Worm (Caenorhabditis elegans) whole organism, young adult: Measurements from ENCODE around the gene mcm-6.

Source experiments
- B0019.2 ChIP-seq: fragments of 200-800 bp; sonication (Bioruptor generic); conservative IDR thresholded peaks from 2 replicates; pipeline ENCODE4 v1.3.6; 2022; ENCODE audit warnings: missing genetic modification reagents, missing genetic modification characterization, missing compliant biosample characterization
- C17E4.6 ChIP-seq: fragments of 200-800 bp; sonication (Bioruptor generic); IDR thresholded peaks from 2 replicates; pipeline ENCODE4 v1.3.6; 2022; ENCODE audit warnings: missing genetic modification reagents, missing genetic modification characterization, missing compliant biosample characterization
- K11D2.4 ChIP-seq: fragments of 200-800 bp; sonication (Bioruptor generic); IDR thresholded peaks from 2 replicates; pipeline ENCODE4 v1.3.6; 2022; ENCODE audit warnings: missing genetic modification reagents, missing genetic modification characterization, missing compliant biosample characterization
- Y79H2A.3 ChIP-seq: fragments of 200-800 bp; sonication (Bioruptor generic); conservative IDR thresholded peaks from 2 replicates; pipeline ENCODE4 v1.3.6; 2022; ENCODE audit warnings: missing genetic modification reagents, missing genetic modification characterization, missing compliant biosample characterization
- attf-5 ChIP-seq: fragments of 200-800 bp; sonication (Bioruptor generic); optimal IDR thresholded peaks from 2 replicates; lab custom pipeline; 2018; ENCODE audit warnings: mild to moderate bottlenecking, missing genetic modification characterization, missing compliant biosample characterization
- bed-2 ChIP-seq: fragments of 200-800 bp; sonication (Bioruptor generic); IDR thresholded peaks from 2 replicates; pipeline ENCODE4 v1.3.6; 2022; ENCODE audit warnings: missing genetic modification reagents, missing genetic modification characterization, missing compliant biosample characterization
- ceh-91 ChIP-seq: fragments of 200-800 bp; sonication (Bioruptor generic); IDR thresholded peaks from 2 replicates; pipeline ENCODE4 v1.3.6; 2022; ENCODE audit warnings: missing genetic modification reagents, missing genetic modification characterization, missing compliant biosample characterization
- die-1 ChIP-seq: sonication (generic microtip); optimal IDR thresholded peaks from 2 replicates; lab custom pipeline; 2016; ENCODE audit warnings: missing genotype, mild to moderate bottlenecking, missing genetic modification characterization, missing compliant biosample characterization
- egl-18 ChIP-seq: fragments of 200-800 bp; sonication (Bioruptor generic); IDR thresholded peaks from 2 replicates; pipeline ENCODE4 v1.3.6; 2022; ENCODE audit warnings: missing genetic modification reagents, missing genetic modification characterization, missing compliant biosample characterization
- egl-44 ChIP-seq: fragments of 200-800 bp; sonication (Bioruptor generic); IDR thresholded peaks from 2 replicates; pipeline ENCODE4 v1.3.6; 2022; ENCODE audit warnings: missing genetic modification reagents, missing genetic modification characterization, missing compliant biosample characterization
- egrh-3 ChIP-seq: fragments of 200-800 bp; sonication (Bioruptor generic); IDR thresholded peaks from 2 replicates; pipeline ENCODE4 v1.3.6; 2022; ENCODE audit warnings: missing genetic modification reagents, missing genetic modification characterization, missing compliant biosample characterization
- hmg-1.2 ChIP-seq: fragments of 200-800 bp; sonication (Bioruptor generic); IDR thresholded peaks from 2 replicates; pipeline ENCODE4 v1.3.6; 2022; ENCODE audit warnings: missing genetic modification reagents, missing genetic modification characterization, missing compliant biosample characterization
- hsf-1 ChIP-seq: fragments of 200-800 bp; sonication (Bioruptor generic); IDR thresholded peaks from 2 replicates; pipeline ENCODE4 v1.3.6; 2022; ENCODE audit warnings: missing genetic modification reagents, missing genetic modification characterization, missing compliant biosample characterization
- lin-40 ChIP-seq: sonication (generic microtip); optimal IDR thresholded peaks from 2 replicates; lab custom pipeline; 2016; ENCODE audit warnings: missing genetic modification characterization, mild to moderate bottlenecking, missing compliant biosample characterization, missing genotype, missing genetic modification reagents
- lir-1 ChIP-seq: fragments of 200-800 bp; sonication (Bioruptor generic); conservative IDR thresholded peaks from 2 replicates; pipeline ENCODE4 v1.3.6; 2022; ENCODE audit warnings: missing genetic modification reagents, missing genetic modification characterization, missing compliant biosample characterization
- madf-10 ChIP-seq: sonication (generic microtip); optimal IDR thresholded peaks from 2 replicates; lab custom pipeline; 2016; ENCODE audit warnings: mild to moderate bottlenecking, missing genetic modification characterization, missing compliant biosample characterization
- madf-3 ChIP-seq: fragments of 200-800 bp; sonication (Bioruptor generic); IDR thresholded peaks from 2 replicates; pipeline ENCODE4 v1.3.6; 2022; ENCODE audit warnings: missing genetic modification reagents, missing genetic modification characterization, missing compliant biosample characterization
- mcd-1 ChIP-seq: fragments of 200-800 bp; sonication (Bioruptor generic); IDR thresholded peaks from 2 replicates; pipeline ENCODE4 v1.3.6; 2022; ENCODE audit warnings: missing genetic modification reagents, missing genetic modification characterization, missing compliant biosample characterization
- mel-28 ChIP-seq: sonication (generic microtip); optimal IDR thresholded peaks from 2 replicates; lab custom pipeline; 2016; ENCODE audit warnings: borderline replicate concordance, mild to moderate bottlenecking, missing genetic modification characterization, missing compliant biosample characterization
- nfyb-1 ChIP-seq: fragments of 200-800 bp; sonication (Bioruptor generic); IDR thresholded peaks from 2 replicates; pipeline ENCODE4 v1.3.6; 2022; ENCODE audit warnings: missing genetic modification reagents, missing genetic modification characterization, missing compliant biosample characterization
- nhr-120 ChIP-seq: fragments of 200-800 bp; sonication (Bioruptor generic); IDR thresholded peaks from 2 replicates; pipeline ENCODE4 v1.3.6; 2022; ENCODE audit warnings: missing genetic modification characterization, missing compliant biosample characterization
- nhr-80 ChIP-seq: sonication (generic microtip); optimal IDR thresholded peaks from 2 replicates; lab custom pipeline; 2016; ENCODE audit warnings: missing genetic modification characterization, missing compliant biosample characterization
- pbrm-1 ChIP-seq: fragments of 200-800 bp; sonication (Bioruptor generic); IDR thresholded peaks from 2 replicates; pipeline ENCODE4 v1.3.6; 2022; ENCODE audit warnings: missing genetic modification reagents, missing genetic modification characterization, missing compliant biosample characterization
- pha-4 ChIP-seq: fragments of 150-350 bp; sonication (generic microtip); optimal IDR thresholded peaks from 2 replicates; lab custom pipeline; 2014; ENCODE audit warnings: missing biosample characterization, missing genetic modification reagents, missing genetic modification characterization
- rpc-1 ChIP-seq, 2 experiments: fragments of 150-350 bp in 1 of 2; sonication (generic microtip) in 1 of 2; optimal IDR thresholded peaks; 2 replicates each; lab custom pipeline; 2014 to 2018; ENCODE audit warnings: missing biosample characterization in 1 of 2, missing genetic modification characterization in 1 of 2, missing genetic modification reagents in 1 of 2, missing genotype in 1 of 2
- sdz-38 ChIP-seq: sonication (generic microtip); optimal IDR thresholded peaks from 2 replicates; lab custom pipeline; 2016; ENCODE audit warnings: missing genotype, missing genetic modification characterization, missing compliant biosample characterization
- snpc-1.1 ChIP-seq: sonication (generic microtip); optimal IDR thresholded peaks from 2 replicates; lab custom pipeline; 2017; ENCODE audit warnings: missing genetic modification characterization, mild to moderate bottlenecking, missing compliant biosample characterization, antibody characterized with exemption, moderate library complexity, missing genotype, missing genetic modification reagents; ENCODE audit not compliant: insufficient read depth
- tbx-9 ChIP-seq: sonication (generic microtip); optimal IDR thresholded peaks from 2 replicates; lab custom pipeline; 2016; ENCODE audit warnings: borderline replicate concordance, missing genetic modification characterization, inconsistent platforms, missing compliant biosample characterization
- xnd-1 ChIP-seq: sonication (generic microtip); optimal IDR thresholded peaks from 2 replicates; lab custom pipeline; 2016; ENCODE audit warnings: missing genotype, missing genetic modification reagents, missing genetic modification characterization, missing compliant biosample characterization
- zfh-2 ChIP-seq: fragments of 200-800 bp; sonication (Bioruptor generic); conservative IDR thresholded peaks from 2 replicates; pipeline ENCODE4 v1.3.6; 2022; ENCODE audit warnings: missing genetic modification reagents, missing genetic modification characterization, missing compliant biosample characterization
- zim-3 ChIP-seq: sonication (generic microtip); optimal IDR thresholded peaks from 2 replicates; lab custom pipeline; 2017; ENCODE audit warnings: mild to moderate bottlenecking, missing genetic modification characterization, moderate library complexity, missing compliant biosample characterization
- ztf-26 ChIP-seq: sonication (generic microtip); optimal IDR thresholded peaks from 2 replicates; lab custom pipeline; 2017; ENCODE audit warnings: missing genetic modification characterization, missing compliant biosample characterization

mcm-6 gene

DNA sequence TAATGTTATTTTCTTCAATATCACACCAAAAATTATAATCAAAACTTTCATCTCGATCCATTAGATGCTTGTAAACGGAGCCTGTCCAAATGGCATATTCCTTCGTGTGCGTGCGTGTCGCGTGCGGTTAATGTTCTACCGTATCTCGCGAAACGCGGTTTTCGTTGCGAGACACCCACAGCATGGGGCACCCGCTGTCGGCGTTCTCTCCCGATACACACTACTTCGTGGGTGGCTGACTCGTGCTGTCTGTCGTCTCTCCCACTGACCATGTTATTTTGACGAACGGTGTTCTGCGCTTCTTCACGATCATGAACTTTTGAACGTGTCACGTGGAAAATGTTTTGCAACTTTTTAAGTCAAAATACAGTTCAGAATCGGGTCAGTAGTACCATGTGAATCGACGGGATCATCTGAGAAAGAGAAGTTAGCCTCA lies 28.7 kb upstream of the mcm-6 start (continued):
- no peak for TF ChIP-seq sdz-38 (tag; lab: Kevin White, UChicago)
- peak; percentile 100 for TF ChIP-seq madf-3 (GFP tag; lab: Robert Waterston, UW)

ce11 chrIII:9766175-9766574 lies 28.0 kb upstream of the mcm-6 start, which contains the start of gene cbp-1:
TSS of gene cbp-1 (plus strand) at chrIII:9766509.
- TF ChIP-seq pbrm-1 (GFP tag; lab: Robert Waterston, UW) (0 out of 2 replicates have a peak, but pooled peaks have one; percentile 11), mcd-1 (GFP tag; lab: Robert Waterston, UW) (0 out of 2 replicates have a peak, but pooled peaks have one; percentile 5), hmg-1.2 (peak; percentile 90), lir-1 (GFP tag; lab: Robert Waterston, UW) (no peak), die-1 (tag; lab: Kevin White, UChicago) (no peak), nhr-80 (no peak), madf-10 (no peak), mel-28 (tag; lab: Kevin White, UChicago) (no peak), C17E4.6 (GFP tag; lab: Robert Waterston, UW) (no peak), madf-3 (GFP tag; lab: Robert Waterston, UW) (0 out of 2 replicates have a peak, but pooled peaks have one; percentile 58), lin-40 (tag; lab: Kevin White, UChicago) (no peak), B0019.2 (no peak), nhr-120 (no peak)

ce11 chrIII:9767095-9767494 lies 27.1 kb upstream of the mcm-6 start:
- TF ChIP-seq ceh-91 (GFP tag; lab: Robert Waterston, UW) (no peak), zfh-2 (GFP tag; lab: Robert Waterston, UW) (peak; percentile 35; the same call in 1 of the 2 replicates), xnd-1 (tag; lab: Kevin White, UChicago) (no peak), bed-2 (GFP tag; lab: Robert Waterston, UW) (no peak), nfyb-1 (no peak), egl-18 (GFP tag; lab: Robert Waterston, UW) (no peak), K11D2.4 (GFP tag; lab: Robert Waterston, UW) (0 out of 2 replicates have a peak, but pooled peaks have one; percentile 30), egl-44 (no peak), attf-5 (GFP tag; lab: Kevin White, UChicago) (no peak), tbx-9 (tag; lab: Kevin White, UChicago) (no peak)

DNA sequence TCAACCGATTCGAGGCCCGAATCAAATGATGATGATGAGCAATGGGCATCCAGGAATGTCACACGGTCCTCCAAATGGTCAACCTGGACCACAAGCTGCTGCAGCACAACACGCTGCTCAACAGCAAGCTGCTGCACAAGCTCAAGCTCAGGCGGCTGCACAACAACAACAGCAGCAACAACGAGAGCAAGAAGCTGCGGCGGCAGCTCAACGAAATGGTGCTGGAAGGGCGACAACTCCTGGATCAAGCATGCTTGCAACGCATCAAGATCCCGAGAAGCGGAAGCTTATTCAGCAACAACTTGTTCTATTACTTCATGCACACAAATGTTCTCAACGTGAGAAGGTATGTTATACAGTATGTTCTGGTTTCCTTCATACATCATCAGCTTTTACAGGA lies 26.1 kb upstream of the mcm-6 start:
- TF ChIP-seq madf-10 = no peak
- TF ChIP-seq zfh-2 (GFP tag; lab: Robert Waterston, UW) = peak; percentile 54; the same call in 1 of the 2 replicates
- TF ChIP-seq pha-4 (tag; lab: Kevin White, UChicago) = no peak
- 0 out of 2 replicates have a peak, but pooled peaks have one; percentile 30 for TF ChIP-seq egrh-3 (GFP tag; lab: Robert Waterston, UW)
- no peak for TF ChIP-seq ztf-26 (tag; lab: Kevin White, UChicago)
- no peak for TF ChIP-seq snpc-1.1 (tag; lab: Kevin White, UChicago)
- peak; percentile 7 for TF ChIP-seq zim-3 (tag; lab: Kevin White, UChicago)
- peak; percentile 40; the same call in 1 of the 2 replicates for TF ChIP-seq nfyb-1

- no peak for TF ChIP-seq K11D2.4 (GFP tag; lab: Robert Waterston, UW)
- TF ChIP-seq C17E4.6 (GFP tag; lab: Robert Waterston, UW) = no peak
- TF ChIP-seq rpc-1 (optimal IDR thresholded peaks at IDR 0.05; lab: Kevin White, UChicago) = no peak
- TF ChIP-seq rpc-1 (tag; optimal IDR thresholded peaks at IDR 0.05; lab: Kevin White, UChicago) = no peak
- 0 out of 2 replicates have a peak, but pooled peaks have one; percentile 18 for TF ChIP-seq hsf-1 (GFP tag; lab: Robert Waterston, UW)
- no peak for TF ChIP-seq Y79H2A.3
- TF ChIP-seq egrh-3 (GFP tag; lab: Robert Waterston, UW) = no peak
Observed at ce11 chrIII:9770590-9770989, 23.6 kb upstream of the mcm-6 start.
